Worm (Caenorhabditis elegans): Measurements from ENCODE around the gene C45B2.3.

- TF ChIP-seq snpc-4 (tag; optimal IDR thresholded peaks at IDR 0.05), result no peak
- TF ChIP-seq aly-2 (tag; optimal IDR thresholded peaks at IDR 0.05), result no peak
- TF ChIP-seq sma-3 (GFP tag; optimal IDR thresholded peaks at IDR 0.05), result no peak
- TF ChIP-seq C34F6.9 (tag; optimal IDR thresholded peaks at IDR 0.05), result peak; percentile 47
- no peak for TF ChIP-seq nhr-237 (tag; optimal IDR thresholded peaks at IDR 0.05)
- TF ChIP-seq mab-5 (tag; optimal IDR thresholded peaks at IDR 0.05), result no peak
- no peak for TF ChIP-seq ama-1 (optimal IDR thresholded peaks at IDR 0.05)
- TF ChIP-seq zag-1 (tag; optimal IDR thresholded peaks at IDR 0.05), result no peak
- no peak for TF ChIP-seq alr-1 (tag; optimal IDR thresholded peaks at IDR 0.05)
Observed at ce11 chrX:6128225-6128686, 45.5 kb downstream of the C45B2.3 start, which contains the start of gene C15H9.9.

Data from whole organism, L2 larva.